Worm (Caenorhabditis elegans): ENCODE results near the gene tkt-1.

ce11 chrIV:10288575-10288974 is 45.2 kb downstream of the tkt-1 start:
- TF ChIP-seq elt-2 (tag; optimal IDR thresholded peaks at IDR 0.05) (no peak), Y22D7AL.16 (tag; optimal IDR thresholded peaks at IDR 0.05) (no peak), tbx-2 (tag; optimal IDR thresholded peaks at IDR 0.05) (no peak), nhr-232 (tag; optimal IDR thresholded peaks at IDR 0.05) (no peak), ceh-30 (tag; optimal IDR thresholded peaks at IDR 0.05) (no peak), nfya-1 (tag; optimal IDR thresholded peaks at IDR 0.05) (no peak), npax-4 (tag; optimal IDR thresholded peaks at IDR 0.05) (no peak), ama-1 (optimal IDR thresholded peaks at IDR 0.05) (no peak), gmeb-2 (tag; optimal IDR thresholded peaks at IDR 0.05) (no peak), K02D7.2 (tag; optimal IDR thresholded peaks at IDR 0.05) (no peak), ztf-16 (tag; optimal IDR thresholded peaks at IDR 0.05) (no peak), eyg-1 (tag; optimal IDR thresholded peaks at IDR 0.05) (no peak), hlh-30 (tag; optimal IDR thresholded peaks at IDR 0.05; ENCODE audit: insufficient read depth) (no peak), pha-4 (tag; optimal IDR thresholded peaks at IDR 0.05) (no peak)
